Worm (Caenorhabditis elegans) whole organism, L2 larva: ENCODE measurements around the gene srd-28.
"Not testable (repeated sequence)": the region's sequence is repeated elsewhere in the genome, so short reads cannot be mapped to it uniquely, and the experiment has no call there.

Experiments used
- F13H6.1 ChIP-seq: sonication (generic microtip); optimal IDR thresholded peaks from 2 replicates; lab custom pipeline; 2016; ENCODE audit warnings: missing genetic modification characterization, missing compliant biosample characterization
- ZK546.5 ChIP-seq: sonication (generic microtip); optimal IDR thresholded peaks from 2 replicates; lab custom pipeline; 2017; ENCODE audit warnings: missing biosample characterization, missing genetic modification characterization
- alr-1 ChIP-seq: fragments of 150-350 bp; optimal IDR thresholded peaks from 2 replicates; lab custom pipeline; 2014; ENCODE audit warnings: missing biosample characterization, missing genetic modification characterization
- aly-2 ChIP-seq: fragments of 150-350 bp; optimal IDR thresholded peaks from 2 replicates; lab custom pipeline; 2014; ENCODE audit warnings: missing biosample characterization, missing genetic modification characterization
- ama-1 ChIP-seq: fragments of 150-350 bp; optimal IDR thresholded peaks from 2 replicates; lab custom pipeline; 2018; ENCODE audit warnings: inconsistent platforms
- blmp-1 ChIP-seq: sonication (generic microtip); optimal IDR thresholded peaks from 2 replicates; lab custom pipeline; 2017; ENCODE audit warnings: missing genetic modification characterization, mild to moderate bottlenecking, missing compliant biosample characterization, antibody characterized with exemption, moderate library complexity; ENCODE audit not compliant: insufficient read depth
- ceh-16 ChIP-seq: fragments of 150-350 bp; optimal IDR thresholded peaks from 2 replicates; lab custom pipeline; 2014; ENCODE audit warnings: missing biosample characterization, missing genetic modification characterization
- ceh-82 ChIP-seq: fragments of 150-350 bp; optimal IDR thresholded peaks from 2 replicates; lab custom pipeline; 2014; ENCODE audit warnings: missing biosample characterization, missing genetic modification characterization
- crh-2 ChIP-seq: sonication (generic microtip); optimal IDR thresholded peaks from 2 replicates; lab custom pipeline; 2017; ENCODE audit warnings: missing biosample characterization, missing genetic modification characterization
- elt-1 ChIP-seq: fragments of 150-350 bp; optimal IDR thresholded peaks from 2 replicates; lab custom pipeline; 2014; ENCODE audit warnings: missing biosample characterization, missing genetic modification characterization
- gmeb-1 ChIP-seq: fragments of 150-350 bp; optimal IDR thresholded peaks from 2 replicates; lab custom pipeline; 2014; ENCODE audit warnings: missing biosample characterization, missing genetic modification characterization
- lin-11 ChIP-seq: fragments of 150-350 bp; sonication (generic microtip); optimal IDR thresholded peaks from 2 replicates; lab custom pipeline; 2014; ENCODE audit warnings: missing biosample characterization, missing genetic modification characterization, inconsistent platforms, mixed read lengths
- lin-13 ChIP-seq: fragments of 150-350 bp; optimal IDR thresholded peaks from 2 replicates; lab custom pipeline; 2014; ENCODE audit warnings: missing biosample characterization, missing genetic modification reagents, missing genetic modification characterization
- lin-39 ChIP-seq: fragments of 150-350 bp; optimal IDR thresholded peaks from 2 replicates; lab custom pipeline; 2014; ENCODE audit warnings: missing biosample characterization, missing genetic modification reagents, missing genetic modification characterization
- mab-5 ChIP-seq: fragments of 150-350 bp; optimal IDR thresholded peaks from 2 replicates; lab custom pipeline; 2014; ENCODE audit warnings: missing biosample characterization, missing genetic modification characterization
- mbf-1 ChIP-seq: sonication (generic microtip); optimal IDR thresholded peaks from 2 replicates; lab custom pipeline; 2017; ENCODE audit warnings: missing biosample characterization, missing genetic modification characterization
- mdl-1 ChIP-seq, 2 experiments: fragments of 150-350 bp in 1 of 2; sonication (generic microtip) in 1 of 2; optimal IDR thresholded peaks; 2 replicates each; lab custom pipeline; 2017; ENCODE audit warnings: missing biosample characterization in 2 of 2, missing genetic modification characterization in 2 of 2
- nhr-10 ChIP-seq: sonication (generic microtip); optimal IDR thresholded peaks from 2 replicates; lab custom pipeline; 2017; ENCODE audit warnings: missing biosample characterization, missing genetic modification characterization
- nhr-11 ChIP-seq: fragments of 150-350 bp; optimal IDR thresholded peaks from 2 replicates; lab custom pipeline; 2014; ENCODE audit warnings: missing biosample characterization, missing genetic modification characterization
- nhr-12 ChIP-seq: fragments of 150-350 bp; optimal IDR thresholded peaks from 2 replicates; lab custom pipeline; 2014; ENCODE audit warnings: missing biosample characterization, missing genetic modification characterization
- nhr-23 ChIP-seq: fragments of 150-350 bp; optimal IDR thresholded peaks from 2 replicates; lab custom pipeline; 2014; ENCODE audit warnings: missing biosample characterization, missing genetic modification reagents, missing genetic modification characterization
- nhr-6 ChIP-seq: fragments of 150-350 bp; optimal IDR thresholded peaks from 2 replicates; lab custom pipeline; 2014; ENCODE audit warnings: missing biosample characterization, missing genetic modification characterization
- nhr-77 ChIP-seq: fragments of 150-350 bp; optimal IDR thresholded peaks from 2 replicates; lab custom pipeline; 2014; ENCODE audit warnings: missing biosample characterization, missing genetic modification characterization
- peb-1 ChIP-seq: fragments of 150-350 bp; optimal IDR thresholded peaks from 2 replicates; lab custom pipeline; 2014; ENCODE audit warnings: missing biosample characterization, missing genetic modification characterization
- sem-4 ChIP-seq: fragments of 150-350 bp; optimal IDR thresholded peaks from 2 replicates; lab custom pipeline; 2014; ENCODE audit warnings: missing biosample characterization, missing genetic modification reagents, missing genetic modification characterization
- sma-3 ChIP-seq: sonication (generic microtip); optimal IDR thresholded peaks from 2 replicates; lab custom pipeline; 2016; ENCODE audit warnings: missing genetic modification reagents, missing genetic modification characterization, missing compliant biosample characterization
- snpc-4 ChIP-seq: fragments of 150-350 bp; optimal IDR thresholded peaks from 2 replicates; lab custom pipeline; 2014; ENCODE audit warnings: missing biosample characterization, missing genetic modification characterization
- unc-55 ChIP-seq: fragments of 150-350 bp; sonication (generic microtip); optimal IDR thresholded peaks from 3 replicates; lab custom pipeline; 2014; ENCODE audit warnings: missing biosample characterization, missing genetic modification reagents, missing genetic modification characterization
- zag-1 ChIP-seq: fragments of 150-350 bp; optimal IDR thresholded peaks from 2 replicates; lab custom pipeline; 2014; ENCODE audit warnings: missing biosample characterization, missing genetic modification characterization
- ztf-1 ChIP-seq: fragments of 200-800 bp; sonication (Bioruptor generic); conservative IDR thresholded peaks from 2 replicates; pipeline ENCODE4 v1.3.6; 2022; ENCODE audit warnings: missing genetic modification characterization, missing compliant biosample characterization
- ztf-4 ChIP-seq: fragments of 150-350 bp; optimal IDR thresholded peaks from 2 replicates; lab custom pipeline; 2014; ENCODE audit warnings: missing biosample characterization, missing genetic modification characterization

Gene srd-28

ce11 chrV:15256669-15257068, 6.3 kb downstream of the srd-28 start, which contains the start of gene srsx-39:
srsx-39 (minus strand) TSS chrV:15256769.
- not testable (repeated sequence) for TF ChIP-seq ama-1 (lab: Kevin White, UChicago); nhr-6 (tag; lab: Kevin White, UChicago); mab-5 (tag; lab: Kevin White, UChicago)

ce11 chrV:15259049-15259448, 8.6 kb downstream of the srd-28 start, which contains the start of gene srsx-37:
srsx-37 (minus strand) TSS chrV:15259149.
- TF ChIP-seq alr-1 (no peak), F13H6.1 (tag; lab: Kevin White, UChicago) (no peak), lin-13 (GFP tag; lab: Kevin White, UChicago) (no peak), mbf-1 (tag; lab: Kevin White, UChicago) (no peak), nhr-11 (tag; lab: Kevin White, UChicago) (no peak), snpc-4 (tag; lab: Kevin White, UChicago) (no peak), unc-55 (GFP tag; lab: Kevin White, UChicago) (no peak), ztf-1 (GFP tag; lab: Robert Waterston, UW) (no peak), nhr-23 (tag; lab: Kevin White, UChicago) (no peak), ceh-16 (tag; lab: Kevin White, UChicago) (no peak), blmp-1 (tag; lab: Kevin White, UChicago) (no peak), lin-39 (tag; lab: Kevin White, UChicago) (no peak), nhr-77 (no peak), peb-1 (no peak), crh-2 (tag; lab: Kevin White, UChicago) (no peak), ztf-4 (tag; lab: Kevin White, UChicago) (no peak), sma-3 (GFP tag; lab: Kevin White, UChicago) (no peak), sem-4 (no peak), mab-5 (tag; lab: Kevin White, UChicago) (no peak), ZK546.5 (tag; lab: Kevin White, UChicago) (no peak)

- TF ChIP-seq snpc-4 (tag; lab: Kevin White, UChicago) (no peak), nhr-10 (tag; lab: Kevin White, UChicago) (no peak), lin-13 (GFP tag; lab: Kevin White, UChicago) (no peak), blmp-1 (tag; lab: Kevin White, UChicago) (no peak), aly-2 (tag; lab: Kevin White, UChicago) (no peak), F13H6.1 (tag; lab: Kevin White, UChicago) (no peak), nhr-12 (tag; lab: Kevin White, UChicago) (no peak), ceh-16 (tag; lab: Kevin White, UChicago) (no peak), nhr-23 (tag; lab: Kevin White, UChicago) (no peak), mdl-1 (tag; optimal IDR thresholded peaks at IDR 0.05; lab: Kevin White, UChicago) (no peak), alr-1 (no peak), zag-1 (tag; lab: Kevin White, UChicago) (no peak), nhr-6 (tag; lab: Kevin White, UChicago) (no peak), elt-1 (tag; lab: Kevin White, UChicago) (no peak), lin-11 (no peak), peb-1 (no peak)
Observed at ce11 chrV:15259904-15260303, 9.5 kb downstream of the srd-28 start, which contains the start of gene M01B2.8. M01B2.8 (plus strand) TSS chrV:15260204.

- TF ChIP-seq nhr-6 (tag; lab: Kevin White, UChicago); alr-1; elt-1 (tag; lab: Kevin White, UChicago): not testable (repeated sequence)
Observed at ce11 chrV:15262336-15262735, 11.9 kb downstream of the srd-28 start, which contains the start of gene M01B2.10. M01B2.10 (minus strand) TSS chrV:15262436.

- TF ChIP-seq alr-1 (no peak), ceh-82 (tag; lab: Kevin White, UChicago) (no peak), nhr-10 (tag; lab: Kevin White, UChicago) (no peak), crh-2 (tag; lab: Kevin White, UChicago) (no peak), gmeb-1 (tag; lab: Kevin White, UChicago) (no peak)
- TF ChIP-seq, all 48 proteins: peak for 0
Observed at ce11 chrV:15264131-15264530, 13.7 kb downstream of the srd-28 start, which contains the start of gene M01B2.12. M01B2.12 (minus strand) TSS chrV:15264231.

- no peak for TF ChIP-seq nhr-10 (tag; lab: Kevin White, UChicago)
Observed at ce11 chrV:15265814-15266213, 15.4 kb downstream of the srd-28 start, which contains the start of gene M01B2.13. M01B2.13 (minus strand) TSS chrV:15265914.
